Worm (Caenorhabditis elegans): ENCODE data around the gene srab-13.

DNA sequence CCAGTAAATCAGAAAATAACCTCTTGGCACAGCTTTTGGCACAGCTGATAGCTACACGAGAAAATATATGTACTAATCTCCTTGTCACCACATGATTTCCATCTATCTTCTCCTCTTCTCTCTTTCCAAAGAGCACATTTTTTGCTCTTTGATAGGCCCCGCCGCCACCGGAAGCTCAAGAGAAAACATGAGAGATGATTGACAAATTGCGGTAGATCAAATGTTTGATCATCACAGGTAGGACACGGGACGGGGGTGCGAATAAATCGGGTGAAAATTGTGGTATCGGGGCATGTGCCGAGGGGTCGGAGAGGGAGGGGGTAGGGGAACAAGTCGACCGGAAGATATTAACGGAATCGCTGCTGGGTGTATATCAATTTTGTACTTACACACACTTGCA is 48.4 kb upstream of the srab-13 start:
- TF ChIP-seq dpl-1 (GFP tag; optimal IDR thresholded peaks at IDR 0.05) (peak in 1 of 3 experiments; percentile 1), nhr-77 (tag; optimal IDR thresholded peaks at IDR 0.05) (no peak), skn-1 (tag; optimal IDR thresholded peaks at IDR 0.05) (no peak), unc-62 (GFP tag; optimal IDR thresholded peaks at IDR 0.05) (no peak), irx-1 (tag; optimal IDR thresholded peaks at IDR 0.05) (no peak), tbx-2 (tag; optimal IDR thresholded peaks at IDR 0.05) (no peak), unc-130 (tag; optimal IDR thresholded peaks at IDR 0.05) (no peak), fkh-8 (tag; optimal IDR thresholded peaks at IDR 0.05) (peak; percentile 19), nhr-19 (GFP tag; conservative IDR thresholded peaks at IDR 0.05) (no peak), ztf-11 (tag; optimal IDR thresholded peaks at IDR 0.05) (no peak), mep-1 (tag; optimal IDR thresholded peaks at IDR 0.05) (no peak), nhr-12 (tag; optimal IDR thresholded peaks at IDR 0.05) (no peak), jun-1 (tag; optimal IDR thresholded peaks at IDR 0.05) (no peak), nhr-28 (tag; optimal IDR thresholded peaks at IDR 0.05) (no peak)
